Fruit fly (Drosophila melanogaster) whole organism, embryonic: ENCODE data around the gene CG13842.

Source experiments
- Atf3 ChIP-seq: fragments of 200-800 bp; sonication (Bioruptor generic); optimal IDR thresholded peaks from 3 replicates; lab custom pipeline; 2016; ENCODE audit warnings: missing biosample characterization, missing genetic modification characterization
- Blimp-1 ChIP-seq: fragments of 200-800 bp; sonication (Bioruptor generic); optimal IDR thresholded peaks from 3 replicates; lab custom pipeline; 2018; ENCODE audit warnings: missing biosample characterization, missing genetic modification characterization, mild to moderate bottlenecking, moderate library complexity, missing genetic modification reagents
- CG11696 ChIP-seq: fragments of 200-800 bp; sonication (Bioruptor generic); IDR thresholded peaks from 2 replicates; pipeline ENCODE4 v1.3.6; 2022; ENCODE audit warnings: missing biosample characterization, missing genetic modification characterization
- CG12659 ChIP-seq: fragments of 200-800 bp; sonication (Bioruptor generic); optimal IDR thresholded peaks from 3 replicates; lab custom pipeline; 2017; ENCODE audit warnings: mild to moderate bottlenecking, missing biosample characterization, missing genetic modification reagents, missing genetic modification characterization
- CG13296 ChIP-seq: fragments of 200-800 bp; sonication (Bioruptor generic); optimal IDR thresholded peaks from 3 replicates; lab custom pipeline; 2018; ENCODE audit warnings: missing biosample characterization, mild to moderate bottlenecking, missing genetic modification characterization
- CG15514 ChIP-seq: fragments of 200-800 bp; sonication (Bioruptor generic); optimal IDR thresholded peaks from 3 replicates; lab custom pipeline; 2017; ENCODE audit warnings: missing biosample characterization, missing genetic modification characterization, mild to moderate bottlenecking, moderate library complexity, missing genetic modification reagents
- CG15696 ChIP-seq: fragments of 200-800 bp; sonication (Bioruptor generic); optimal IDR thresholded peaks from 2 replicates; lab custom pipeline; 2019; ENCODE audit warnings: missing biosample characterization, mild to moderate bottlenecking, missing genetic modification characterization, moderate library complexity
- CG1603 ChIP-seq: fragments of 200-800 bp; sonication (Bioruptor generic); optimal IDR thresholded peaks from 2 replicates; lab custom pipeline; 2019; ENCODE audit warnings: missing biosample characterization, mild to moderate bottlenecking, missing genetic modification characterization, moderate library complexity
- CG16863 ChIP-seq: fragments of 200-800 bp; sonication (Bioruptor generic); optimal IDR thresholded peaks from 3 replicates; lab custom pipeline; 2016; ENCODE audit warnings: missing biosample characterization, missing genetic modification characterization
- CG4854 ChIP-seq: fragments of 200-800 bp; sonication (Bioruptor generic); optimal IDR thresholded peaks from 2 replicates; lab custom pipeline; 2016; ENCODE audit warnings: missing biosample characterization, missing genetic modification characterization, inconsistent platforms
- CG6813 ChIP-seq: fragments of 200-800 bp; sonication (Bioruptor generic); optimal IDR thresholded peaks from 2 replicates; lab custom pipeline; 2017; ENCODE audit warnings: missing biosample characterization, missing genetic modification characterization, mild to moderate bottlenecking, moderate library complexity, missing genetic modification reagents
- CG7271 ChIP-seq: fragments of 200-800 bp; sonication (Bioruptor generic); optimal IDR thresholded peaks from 2 replicates; lab custom pipeline; 2018; ENCODE audit warnings: missing biosample characterization, mild to moderate bottlenecking, missing genetic modification characterization, moderate library complexity
- CG8281 ChIP-seq: fragments of 200-800 bp; sonication (Bioruptor generic); optimal IDR thresholded peaks from 2 replicates; lab custom pipeline; 2018; ENCODE audit warnings: missing biosample characterization, mild to moderate bottlenecking, missing genetic modification characterization, moderate library complexity
- CG9797 ChIP-seq: fragments of 200-800 bp; sonication (Bioruptor generic); optimal IDR thresholded peaks from 3 replicates; lab custom pipeline; 2018; ENCODE audit warnings: missing biosample characterization, mild to moderate bottlenecking, missing genetic modification characterization
- Dek ChIP-seq: fragments of 200-800 bp; sonication (Bioruptor generic); optimal IDR thresholded peaks from 3 replicates; lab custom pipeline; 2019; ENCODE audit warnings: missing biosample characterization, mild to moderate bottlenecking, missing genetic modification characterization, moderate library complexity
- Doc2 ChIP-seq: fragments of 200-800 bp; sonication (Bioruptor generic); IDR thresholded peaks from 2 replicates; pipeline ENCODE4 v1.3.6; 2022; ENCODE audit warnings: missing biosample characterization, missing genetic modification characterization
- Dref ChIP-seq: fragments of 200-800 bp; sonication (Bioruptor generic); IDR thresholded peaks from 2 replicates; pipeline ENCODE4 v1.3.6; 2022; ENCODE audit warnings: missing biosample characterization, missing genetic modification characterization
- Fer1 ChIP-seq: fragments of 200-800 bp; sonication (Bioruptor generic); optimal IDR thresholded peaks from 2 replicates; lab custom pipeline; 2017; ENCODE audit warnings: missing biosample characterization, mild to moderate bottlenecking, missing genetic modification characterization
- Hey ChIP-seq: fragments of 200-800 bp; sonication (Bioruptor generic); optimal IDR thresholded peaks from 3 replicates; lab custom pipeline; 2018; ENCODE audit warnings: missing biosample characterization, mild to moderate bottlenecking, missing genetic modification characterization
- HmgD ChIP-seq: fragments of 200-800 bp; sonication (Bioruptor generic); optimal IDR thresholded peaks from 3 replicates; lab custom pipeline; 2016; ENCODE audit warnings: missing biosample characterization, missing genetic modification characterization
- HmgZ ChIP-seq: fragments of 200-800 bp; sonication (Bioruptor generic); optimal IDR thresholded peaks from 2 replicates; lab custom pipeline; 2018; ENCODE audit warnings: missing biosample characterization, mild to moderate bottlenecking, missing genetic modification characterization
- MESR4 ChIP-seq: fragments of 200-800 bp; sonication (Bioruptor generic); optimal IDR thresholded peaks from 2 replicates; lab custom pipeline; 2018; ENCODE audit warnings: missing biosample characterization, mild to moderate bottlenecking, missing genetic modification characterization, moderate library complexity
- MTF-1 ChIP-seq: fragments of 200-800 bp; sonication (Bioruptor generic); optimal IDR thresholded peaks from 2 replicates; lab custom pipeline; 2018; ENCODE audit warnings: missing biosample characterization, mild to moderate bottlenecking, missing genetic modification characterization, borderline replicate concordance
- Oaz ChIP-seq: fragments of 200-800 bp; sonication (Bioruptor generic); IDR thresholded peaks from 2 replicates; pipeline ENCODE4 v1.3.6; 2022; ENCODE audit warnings: missing biosample characterization, missing genetic modification characterization
- PHDP ChIP-seq: fragments of 200-800 bp; sonication (Bioruptor generic); optimal IDR thresholded peaks from 3 replicates; lab custom pipeline; 2018; ENCODE audit warnings: missing biosample characterization, mild to moderate bottlenecking, missing genetic modification characterization, moderate library complexity
- Scr ChIP-seq: fragments of 200-800 bp; sonication (Bioruptor generic); IDR thresholded peaks from 2 replicates; pipeline ENCODE4 v1.3.6; 2022; ENCODE audit warnings: missing biosample characterization, missing genetic modification characterization; ENCODE audit not compliant: partially characterized antibody
- Vsx1 ChIP-seq: fragments of 200-800 bp; sonication (Bioruptor generic); optimal IDR thresholded peaks from 2 replicates; lab custom pipeline; 2017; ENCODE audit warnings: missing biosample characterization, mild to moderate bottlenecking, missing genetic modification characterization, missing genetic modification reagents
- Xrp1 ChIP-seq: fragments of 200-800 bp; sonication (Bioruptor generic); IDR thresholded peaks from 2 replicates; pipeline ENCODE4 v1.3.6; 2022; ENCODE audit warnings: missing biosample characterization, missing genetic modification characterization
- abd-A ChIP-seq: fragments of 200-800 bp; sonication (Bioruptor generic); optimal IDR thresholded peaks from 3 replicates; lab custom pipeline; 2019; ENCODE audit warnings: missing biosample characterization, mild to moderate bottlenecking, missing genetic modification characterization, moderate library complexity
- az2 ChIP-seq: fragments of 200-800 bp; sonication (Bioruptor generic); optimal IDR thresholded peaks from 3 replicates; lab custom pipeline; 2016; ENCODE audit warnings: missing biosample characterization, missing genetic modification characterization
- chif ChIP-seq, 2 experiments: fragments of 200-800 bp; sonication (Bioruptor generic); optimal IDR thresholded peaks; 3 replicates each; lab custom pipeline; 2016; ENCODE audit warnings: missing biosample characterization in 2 of 2, missing genetic modification characterization in 2 of 2
- chinmo ChIP-seq: fragments of 200-800 bp; sonication (Bioruptor generic); IDR thresholded peaks from 4 replicates; pipeline ENCODE4 v1.3.6; 2022; ENCODE audit warnings: missing biosample characterization, missing genetic modification characterization; ENCODE audit not compliant: partially characterized antibody
- crp ChIP-seq, 2 experiments: fragments of 200-800 bp; sonication (Bioruptor generic); optimal IDR thresholded peaks; 2 replicates in 1 of 2; 3 replicates in 1 of 2; lab custom pipeline; 2017; ENCODE audit warnings: missing biosample characterization in 2 of 2, missing genetic modification characterization in 2 of 2, mild to moderate bottlenecking in 1 of 2, moderate library complexity in 1 of 2
- cwo ChIP-seq: fragments of 200-800 bp; sonication (Bioruptor generic); optimal IDR thresholded peaks from 3 replicates; lab custom pipeline; 2017; ENCODE audit warnings: missing biosample characterization, missing genetic modification characterization, mild to moderate bottlenecking, moderate library complexity, missing genetic modification reagents
- disco-r ChIP-seq: fragments of 200-800 bp; sonication (Bioruptor generic); optimal IDR thresholded peaks from 2 replicates; lab custom pipeline; 2016; ENCODE audit warnings: missing biosample characterization, missing genetic modification characterization
- fu2 ChIP-seq: fragments of 200-800 bp; sonication (Bioruptor generic); optimal IDR thresholded peaks from 2 replicates; lab custom pipeline; 2016; ENCODE audit warnings: missing biosample characterization, missing genetic modification characterization
- hkb ChIP-seq, 2 experiments: fragments of 200-800 bp in 1 of 2; fragments of >200 bp in 1 of 2; sonication (Bioruptor generic) in 1 of 2; IDR thresholded peaks in 1 of 2; optimal IDR thresholded peaks in 1 of 2; 2 replicates each; pipeline versions ENCODE4 v1.3.6 to Lab custom; 2017 to 2022; ENCODE audit warnings: missing biosample characterization in 1 of 2, missing genetic modification characterization in 1 of 2
- knrl ChIP-seq: fragments of 200-800 bp; sonication (Bioruptor generic); IDR thresholded peaks from 3 replicates; pipeline ENCODE4 v1.3.6; 2022; ENCODE audit warnings: missing biosample characterization, missing genetic modification characterization; ENCODE audit not compliant: partially characterized antibody
- lbe ChIP-seq: fragments of 200-800 bp; sonication (Bioruptor generic); optimal IDR thresholded peaks from 2 replicates; lab custom pipeline; 2016; ENCODE audit warnings: missing biosample characterization, mild to moderate bottlenecking, missing genetic modification characterization
- onecut ChIP-seq: fragments of 200-800 bp; sonication (Bioruptor generic); IDR thresholded peaks from 2 replicates; pipeline ENCODE4 v1.3.6; 2022; ENCODE audit warnings: missing biosample characterization, missing genetic modification characterization
- so ChIP-seq: fragments of 200-800 bp; sonication (Bioruptor generic); IDR thresholded peaks from 3 replicates; pipeline ENCODE4 v1.3.6; 2022; ENCODE audit warnings: missing biosample characterization, missing genetic modification characterization
- sr ChIP-seq: fragments of 200-800 bp; sonication (Bioruptor generic); IDR thresholded peaks from 3 replicates; pipeline ENCODE4 v1.3.6; 2022; ENCODE audit warnings: missing biosample characterization, missing genetic modification characterization
- tap ChIP-seq: fragments of 200-800 bp; optimal IDR thresholded peaks from 3 replicates; lab custom pipeline; 2019; ENCODE audit warnings: missing biosample characterization, mild to moderate bottlenecking, missing genetic modification characterization, moderate library complexity
- toy ChIP-seq: fragments of 200-800 bp; sonication (Bioruptor generic); IDR thresholded peaks from 2 replicates; pipeline ENCODE4 v1.3.6; 2022; ENCODE audit warnings: missing biosample characterization, missing genetic modification characterization
- vvl ChIP-seq: fragments of 200-800 bp; sonication (Bioruptor generic); IDR thresholded peaks from 2 replicates; pipeline ENCODE4 v1.3.6; 2022; ENCODE audit warnings: missing biosample characterization, missing genetic modification characterization
- zen2 ChIP-seq: fragments of 200-800 bp; sonication (Bioruptor generic); IDR thresholded peaks from 3 replicates; pipeline ENCODE4 v1.3.6; 2022; ENCODE audit warnings: missing biosample characterization, missing genetic modification characterization; ENCODE audit not compliant: partially characterized antibody
- zf30C ChIP-seq: fragments of 200-800 bp; sonication (Bioruptor generic); optimal IDR thresholded peaks from 3 replicates; lab custom pipeline; 2018; ENCODE audit warnings: missing biosample characterization, mild to moderate bottlenecking, missing genetic modification characterization

The CG13842 gene

DNA sequence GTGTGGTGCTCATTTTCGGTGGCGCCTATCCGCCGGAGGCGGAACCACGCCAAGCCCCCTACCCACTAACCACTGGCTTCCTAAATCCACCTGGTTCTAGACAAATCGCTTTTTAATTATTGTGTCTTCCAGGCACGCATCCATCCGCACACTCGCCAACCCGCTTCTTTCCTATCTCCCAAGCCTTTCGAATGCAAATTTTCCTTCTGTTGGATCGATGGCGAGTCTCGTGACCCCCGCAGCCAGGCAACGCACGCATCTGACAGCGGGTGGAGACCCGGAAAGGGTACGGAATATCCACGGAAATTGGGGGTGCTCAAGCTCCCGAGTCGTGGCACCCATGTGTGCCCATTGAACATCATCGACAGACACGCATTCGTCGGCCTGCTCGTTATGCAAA lies at the start of gene CG13842:
Gene CG13842 (minus strand): TSS at position 101 of the 400 bp plus-strand sequence.
- TF ChIP-seq CG9797 (no peak), PHDP (no peak), vvl (GFP tag; lab: Robert Waterston, UW) (0 out of 2 replicates have a peak, but pooled peaks have one; percentile 10), chinmo (GFP tag; lab: Robert Waterston, UW) (no peak), fu2 (no peak), CG11696 (GFP tag; lab: Robert Waterston, UW) (no peak), toy (GFP tag; lab: Robert Waterston, UW) (no peak), Hey (tag; lab: Kevin White, UChicago) (no peak), HmgD (GFP tag; lab: Kevin White, UChicago) (no peak), Xrp1 (GFP tag; lab: Robert Waterston, UW) (no peak), Dref (GFP tag; lab: Robert Waterston, UW) (0 out of 2 replicates have a peak, but pooled peaks have one; percentile 9), Dek (tag; lab: Kevin White, UChicago) (no peak)
- TF ChIP-seq, all 482 proteins: peak for 2

DNA sequence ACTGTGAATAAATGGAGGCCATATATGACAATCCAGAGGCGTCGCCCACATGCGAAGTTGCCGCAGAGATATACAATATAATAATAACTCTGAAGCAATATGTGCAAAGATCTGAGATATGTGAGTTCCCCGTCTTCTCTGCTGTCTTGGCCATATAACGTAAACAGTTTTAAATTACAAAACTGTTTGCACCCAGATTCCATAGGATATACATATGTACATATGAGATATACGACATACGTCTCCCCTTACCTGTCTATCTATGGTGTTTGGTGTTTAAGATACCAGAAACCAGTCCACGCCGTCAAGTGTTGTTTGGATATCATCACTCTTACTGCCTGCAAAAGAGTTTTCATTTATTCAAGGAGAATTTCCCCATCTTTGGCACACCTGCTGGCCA lies 49.2 kb upstream of the CG13842 start:
- TF ChIP-seq tap (tag; lab: Kevin White, UChicago) (peak; percentile 9), hkb (optimal IDR thresholded peaks at IDR 0.05; lab: Kevin White, UChicago) (no peak), hkb (GFP tag; IDR thresholded peaks at IDR 0.05; lab: Robert Waterston, UW) (peak; percentile 40), lbe (GFP tag; lab: Kevin White, UChicago) (no peak), HmgZ (tag; lab: Kevin White, UChicago) (no peak), CG1603 (no peak), chinmo (GFP tag; lab: Robert Waterston, UW) (0 out of 4 replicates have a peak, but pooled peaks have one; percentile 49), Blimp-1 (peak; percentile 4), zf30C (GFP tag; lab: Kevin White, UChicago) (no peak), CG12659 (GFP tag; lab: Kevin White, UChicago) (no peak), Oaz (GFP tag; lab: Robert Waterston, UW) (no peak), onecut (peak; percentile 5; the same call in 1 of the 2 replicates), crp (GFP tag; optimal IDR thresholded peaks at IDR 0.05; lab: Kevin White, UChicago) (no peak), CG6813 (GFP tag; lab: Kevin White, UChicago) (peak; percentile 43), cwo (GFP tag; lab: Kevin White, UChicago) (no peak), CG13296 (GFP tag; lab: Kevin White, UChicago) (peak; percentile 25), CG7271 (tag; lab: Kevin White, UChicago) (no peak), so (GFP tag; lab: Robert Waterston, UW) (peak; percentile 63; the same call in 1 of the 3 replicates), CG8281 (tag; lab: Kevin White, UChicago) (peak; percentile 6), Atf3 (no peak), Fer1 (peak; percentile 3), knrl (no peak), chif (GFP tag; optimal IDR thresholded peaks at IDR 0.05; lab: Kevin White, UChicago) (no peak), disco-r (no peak), az2 (GFP tag; lab: Kevin White, UChicago) (no peak), zen2 (no peak), Scr (GFP tag; lab: Robert Waterston, UW) (no peak), PHDP (no peak), Hey (tag; lab: Kevin White, UChicago) (no peak), CG16863 (GFP tag; lab: Kevin White, UChicago) (no peak), MTF-1 (GFP tag; lab: Kevin White, UChicago) (peak; percentile 4), Vsx1 (no peak), CG15696 (tag; lab: Kevin White, UChicago) (no peak), sr (0 out of 3 replicates have a peak, but pooled peaks have one; percentile 14), Doc2 (GFP tag; lab: Robert Waterston, UW) (no peak), abd-A (no peak), CG4854 (GFP tag; lab: Kevin White, UChicago) (no peak), CG15514 (GFP tag; lab: Kevin White, UChicago) (no peak), MESR4 (GFP tag; lab: Kevin White, UChicago) (no peak)
